Worm (Caenorhabditis elegans): ENCODE data around the gene C14A11.2.

Gene C14A11.2

ce11 chrX:2776955-2777354, 26.0 kb upstream of the C14A11.2 start:
- no peak for TF ChIP-seq ama-1 (optimal IDR thresholded peaks at IDR 0.05)
- no peak for TF ChIP-seq ceh-36 (tag; optimal IDR thresholded peaks at IDR 0.05)
- TF ChIP-seq B0310.2 (tag; optimal IDR thresholded peaks at IDR 0.05) = no peak
- TF ChIP-seq hnd-1 (tag; optimal IDR thresholded peaks at IDR 0.05) = no peak
- TF ChIP-seq hmbx-1 (tag; optimal IDR thresholded peaks at IDR 0.05) = no peak
- no peak for TF ChIP-seq tra-4 (tag; optimal IDR thresholded peaks at IDR 0.05)
- TF ChIP-seq hmg-4 (GFP tag; optimal IDR thresholded peaks at IDR 0.05) = no peak
- no peak for TF ChIP-seq tbx-37 (GFP tag; conservative IDR thresholded peaks at IDR 0.05)
- TF ChIP-seq aly-1 (tag; optimal IDR thresholded peaks at IDR 0.05) = no peak
- no peak for TF ChIP-seq pes-1 (GFP tag; IDR thresholded peaks at IDR 0.05)
- no peak for TF ChIP-seq flt-1 (GFP tag; IDR thresholded peaks at IDR 0.05)
- no peak for TF ChIP-seq F13C5.2 (tag; optimal IDR thresholded peaks at IDR 0.05)
- TF ChIP-seq ets-7 (tag; optimal IDR thresholded peaks at IDR 0.05) = no peak
- no peak for TF ChIP-seq scrt-1 (GFP tag; IDR thresholded peaks at IDR 0.05)
- no peak for TF ChIP-seq sea-1 (GFP tag; conservative IDR thresholded peaks at IDR 0.05)
- TF ChIP-seq tbx-11 (GFP tag; IDR thresholded peaks at IDR 0.05) = no peak
- no peak for TF ChIP-seq ceh-13 (GFP tag; optimal IDR thresholded peaks at IDR 0.05)

- TF ChIP-seq scrt-1 (GFP tag; IDR thresholded peaks at IDR 0.05) (no peak), ceh-13 (GFP tag; optimal IDR thresholded peaks at IDR 0.05) (no peak), ama-1 (optimal IDR thresholded peaks at IDR 0.05) (no peak), aly-1 (tag; optimal IDR thresholded peaks at IDR 0.05) (no peak), B0310.2 (tag; optimal IDR thresholded peaks at IDR 0.05) (no peak), ets-7 (tag; optimal IDR thresholded peaks at IDR 0.05) (no peak), F13C5.2 (tag; optimal IDR thresholded peaks at IDR 0.05) (no peak), flt-1 (GFP tag; IDR thresholded peaks at IDR 0.05) (no peak), hnd-1 (tag; optimal IDR thresholded peaks at IDR 0.05) (no peak)
Observed at ce11 chrX:2777973-2778372, 24.9 kb upstream of the C14A11.2 start.

ce11 chrX:2793527-2793926, 9.4 kb upstream of the C14A11.2 start:
- TF ChIP-seq hmg-4 (GFP tag; optimal IDR thresholded peaks at IDR 0.05) (peak; percentile 32), F13C5.2 (tag; optimal IDR thresholded peaks at IDR 0.05) (no peak), scrt-1 (GFP tag; IDR thresholded peaks at IDR 0.05) (0 out of 2 replicates have a peak, but pooled peaks have one; percentile 25), ceh-36 (tag; optimal IDR thresholded peaks at IDR 0.05) (peak; percentile 62)

- TF ChIP-seq flt-1 (GFP tag; IDR thresholded peaks at IDR 0.05) = no peak
Observed at ce11 chrX:2794324-2794723, 8.6 kb upstream of the C14A11.2 start.

- TF ChIP-seq tbx-11 (GFP tag; IDR thresholded peaks at IDR 0.05) (no peak), ceh-13 (GFP tag; optimal IDR thresholded peaks at IDR 0.05) (no peak), ets-7 (tag; optimal IDR thresholded peaks at IDR 0.05) (no peak), ama-1 (optimal IDR thresholded peaks at IDR 0.05) (no peak), ceh-36 (tag; optimal IDR thresholded peaks at IDR 0.05) (no peak), F13C5.2 (tag; optimal IDR thresholded peaks at IDR 0.05) (no peak), hmbx-1 (tag; optimal IDR thresholded peaks at IDR 0.05) (no peak), pes-1 (GFP tag; IDR thresholded peaks at IDR 0.05) (no peak), tra-4 (tag; optimal IDR thresholded peaks at IDR 0.05) (no peak), hmg-4 (GFP tag; optimal IDR thresholded peaks at IDR 0.05) (no peak), sea-1 (GFP tag; conservative IDR thresholded peaks at IDR 0.05) (no peak), aly-1 (tag; optimal IDR thresholded peaks at IDR 0.05) (no peak), B0310.2 (tag; optimal IDR thresholded peaks at IDR 0.05) (no peak), tbx-37 (GFP tag; conservative IDR thresholded peaks at IDR 0.05) (no peak), scrt-1 (GFP tag; IDR thresholded peaks at IDR 0.05) (no peak), hnd-1 (tag; optimal IDR thresholded peaks at IDR 0.05) (no peak)
Observed at ce11 chrX:2795054-2795453, 7.9 kb upstream of the C14A11.2 start.

- TF ChIP-seq flt-1 (GFP tag; IDR thresholded peaks at IDR 0.05) = 0 out of 2 replicates have a peak, but pooled peaks have one; percentile 20
- TF ChIP-seq pes-1 (GFP tag; IDR thresholded peaks at IDR 0.05) = peak; percentile 67
- 0 out of 2 replicates have a peak, but pooled peaks have one; percentile 29 for TF ChIP-seq scrt-1 (GFP tag; IDR thresholded peaks at IDR 0.05)
- 0 out of 2 replicates have a peak, but pooled peaks have one; percentile 24 for TF ChIP-seq tbx-37 (GFP tag; conservative IDR thresholded peaks at IDR 0.05)
Observed at ce11 chrX:2801666-2802065, 1.2 kb upstream of the C14A11.2 start.

ce11 chrX:2807390-2807789, 4.5 kb downstream of the C14A11.2 start, which contains the start of gene C14A11.5:
TSS of gene C14A11.5 (minus strand) at chrX:2807528.
- TF ChIP-seq B0310.2 (tag; optimal IDR thresholded peaks at IDR 0.05) (no peak), ama-1 (optimal IDR thresholded peaks at IDR 0.05) (no peak), sea-1 (GFP tag; conservative IDR thresholded peaks at IDR 0.05) (no peak)

ce11 chrX:2809611-2810010, 6.7 kb downstream of the C14A11.2 start, which contains the start of gene C14A11.9:
TSS of gene C14A11.9 (minus strand) at chrX:2809637.
- TF ChIP-seq ceh-36 (tag; optimal IDR thresholded peaks at IDR 0.05) (no peak), hmg-4 (GFP tag; optimal IDR thresholded peaks at IDR 0.05) (peak; percentile 85), hmbx-1 (tag; optimal IDR thresholded peaks at IDR 0.05) (no peak), ceh-13 (GFP tag; optimal IDR thresholded peaks at IDR 0.05) (no peak), sea-1 (GFP tag; conservative IDR thresholded peaks at IDR 0.05) (0 out of 2 replicates have a peak, but pooled peaks have one; percentile 31), tbx-11 (GFP tag; IDR thresholded peaks at IDR 0.05) (peak; percentile 66), tbx-37 (GFP tag; conservative IDR thresholded peaks at IDR 0.05) (peak; percentile 26; the same call in 1 of the 2 replicates), F13C5.2 (tag; optimal IDR thresholded peaks at IDR 0.05) (peak; percentile 82), pes-1 (GFP tag; IDR thresholded peaks at IDR 0.05) (peak; percentile 64; the same call in 1 of the 2 replicates), tra-4 (tag; optimal IDR thresholded peaks at IDR 0.05) (no peak), scrt-1 (GFP tag; IDR thresholded peaks at IDR 0.05) (peak; percentile 30; the same call in 1 of the 2 replicates), ets-7 (tag; optimal IDR thresholded peaks at IDR 0.05) (no peak), B0310.2 (tag; optimal IDR thresholded peaks at IDR 0.05) (no peak), flt-1 (GFP tag; IDR thresholded peaks at IDR 0.05) (peak; percentile 60), ama-1 (optimal IDR thresholded peaks at IDR 0.05) (no peak), hnd-1 (tag; optimal IDR thresholded peaks at IDR 0.05) (peak; percentile 36), aly-1 (tag; optimal IDR thresholded peaks at IDR 0.05) (no peak)

Measured in whole organism, early embryonic.